Fruit fly (Drosophila melanogaster) whole organism: ENCODE results near the gene CG7631.
"Not testable (repeated sequence)": the region's sequence is repeated elsewhere in the genome, so short reads cannot be mapped to it uniquely, and the experiment has no call there.

Experiments
- CG8478 ChIP-seq: fragments of >200 bp; optimal IDR thresholded peaks from 2 replicates; lab custom pipeline; 2018; ENCODE audit warnings: inconsistent platforms
- Dll ChIP-seq: fragments of >200 bp; optimal IDR thresholded peaks from 2 replicates; lab custom pipeline; 2017
- EcR ChIP-seq, 2 experiments: fragments of >200 bp; optimal IDR thresholded peaks; 2 replicates each; lab custom pipeline; 2017; ENCODE audit warnings: missing biosample characterization in 2 of 2, missing genetic modification characterization in 2 of 2, missing genetic modification reagents in 2 of 2
- pan ChIP-seq: fragments of >200 bp; optimal IDR thresholded peaks from 2 replicates; lab custom pipeline; 2017
- psq ChIP-seq: fragments of >200 bp; optimal IDR thresholded peaks from 2 replicates; lab custom pipeline; 2017
- usp ChIP-seq: fragments of >200 bp; optimal IDR thresholded peaks from 2 replicates; lab custom pipeline; 2017; ENCODE audit warnings: missing biosample characterization, missing genetic modification characterization, mixed read lengths

DNA sequence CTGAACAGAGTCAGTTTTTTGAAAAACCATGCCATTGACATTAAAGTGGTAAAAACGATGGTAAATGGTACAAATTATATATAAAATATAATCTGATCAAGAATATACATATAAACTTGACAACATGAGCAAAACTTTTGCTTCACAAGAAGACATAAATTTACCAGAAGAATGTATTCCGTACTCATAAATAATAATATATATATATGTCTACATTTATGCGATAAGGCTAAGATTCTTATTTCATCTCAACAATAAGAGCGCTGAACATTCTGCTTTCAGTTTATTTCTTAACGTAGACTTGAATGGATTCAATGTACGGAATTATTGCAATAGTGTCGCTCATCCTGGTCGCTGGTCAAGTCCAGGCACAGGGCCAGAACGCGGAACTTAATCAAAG is 32.3 kb downstream of the CG7631 start, which contains the start of gene CG18477:
- TF ChIP-seq pan (lab: Kevin White, UChicago); Dll (lab: Kevin White, UChicago); EcR (GFP tag; optimal IDR thresholded peaks at IDR 0.05; lab: Kevin White, UChicago); usp; psq (lab: Kevin White, UChicago); CG8478: not testable (repeated sequence)
